Worm (Caenorhabditis elegans) whole organism, L4 larva: Measurements from ENCODE around the gene twk-12.

Source experiments
- fos-1 ChIP-seq: fragments of 150-350 bp; optimal IDR thresholded peaks from 2 replicates; lab custom pipeline; 2014; ENCODE audit warnings: missing biosample characterization, missing genetic modification characterization
- skn-1 ChIP-seq: fragments of 150-350 bp; optimal IDR thresholded peaks from 2 replicates; lab custom pipeline; 2014; ENCODE audit warnings: missing biosample characterization, missing genetic modification characterization

DNA sequence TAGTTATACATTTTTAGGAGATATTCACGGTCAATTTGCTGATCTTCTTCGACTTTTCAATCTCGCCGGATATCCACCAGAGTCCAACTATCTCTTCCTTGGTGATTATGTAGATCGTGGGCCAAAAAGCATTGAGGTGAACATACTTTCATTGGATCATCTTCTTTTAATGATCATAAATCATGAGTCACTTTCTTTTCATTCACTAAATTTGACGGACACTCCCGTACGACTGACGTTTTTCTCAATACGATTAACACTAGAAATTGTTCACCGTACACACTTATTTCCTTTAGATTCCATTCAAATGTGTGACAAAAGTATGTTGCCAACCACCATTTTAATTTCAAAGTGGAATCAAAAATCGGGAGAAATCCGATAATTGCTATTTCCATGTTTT lies 35.5 kb downstream of the twk-12 start:
- no peak for TF ChIP-seq skn-1 (tag; lab: Kevin White, UChicago)
- no peak for TF ChIP-seq fos-1 (tag; lab: Kevin White, UChicago)
